Fruit fly (Drosophila melanogaster) S2 (cell line): Measurements from ENCODE around the gene Alp13.

Source experiments
- CG8478 ChIP-seq: fragments of >200 bp; optimal IDR thresholded peaks from 2 replicates; lab custom pipeline; 2018
- CTCF ChIP-seq, 2 experiments: fragments of >200 bp; optimal IDR thresholded peaks; 2 replicates each; lab custom pipeline; 2018

DNA sequence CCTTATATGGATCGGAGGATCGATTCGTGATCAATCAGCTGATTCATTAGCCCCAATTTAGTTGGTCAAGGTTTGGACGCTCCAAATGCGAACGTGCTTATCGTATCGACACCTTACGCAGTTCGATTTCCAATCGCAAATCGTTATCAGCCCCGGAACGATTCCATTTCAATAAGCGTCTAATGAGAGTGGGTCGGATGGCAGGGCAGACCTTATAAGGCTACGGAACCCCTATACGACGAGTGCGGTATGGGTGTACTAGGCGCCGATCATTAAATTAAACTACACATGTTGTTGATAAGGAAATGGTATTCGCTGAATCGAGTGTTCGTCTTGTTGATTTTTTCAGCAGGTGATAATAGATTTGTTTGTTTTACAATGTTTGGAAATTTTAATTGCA is 39.4 kb downstream of the Alp13 start:
- TF ChIP-seq CG8478 (lab: Kevin White, UChicago) (no peak), CTCF (optimal IDR thresholded peaks at IDR 0.05; lab: Kevin White, UChicago) (no peak)
